Fruit fly (Drosophila melanogaster): ENCODE results near the gene CG32793.

DNA sequence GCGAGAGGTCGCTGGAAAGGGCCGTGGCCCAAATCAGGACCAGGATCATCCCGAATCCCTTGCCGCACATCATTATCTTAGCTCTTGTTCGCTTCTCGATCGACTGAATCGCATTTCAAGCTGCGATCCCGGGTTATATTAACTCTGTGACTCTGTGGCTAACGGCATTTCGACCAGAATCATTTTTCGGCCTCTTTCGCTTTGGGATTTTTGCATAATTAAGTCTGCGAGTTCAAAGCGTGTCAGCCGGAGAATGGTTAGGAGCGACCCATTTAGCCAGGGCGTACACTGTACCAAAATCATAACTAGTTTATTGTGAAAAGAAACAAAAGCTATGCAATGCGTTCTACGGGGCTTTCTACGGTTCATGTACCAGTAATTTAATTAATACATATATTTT lies 46.0 kb upstream of the CG32793 start, which contains the start of gene CG14418:
- TF ChIP-seq OdsH (GFP tag; optimal IDR thresholded peaks at IDR 0.05): no peak
- no peak for TF ChIP-seq pdm3 (GFP tag; optimal IDR thresholded peaks at IDR 0.05)
- TF ChIP-seq eg (GFP tag; IDR thresholded peaks at IDR 0.05): no peak
- TF ChIP-seq topi (GFP tag; optimal IDR thresholded peaks at IDR 0.05): no peak
- no peak for TF ChIP-seq CG15336 (GFP tag; IDR thresholded peaks at IDR 0.05)
- TF ChIP-seq CG11762 (GFP tag; optimal IDR thresholded peaks at IDR 0.05; ENCODE audit: insufficient read depth): no peak
- TF ChIP-seq Eip78C (GFP tag): no peak
- no peak for TF ChIP-seq vri (GFP tag; optimal IDR thresholded peaks at IDR 0.05)
- TF ChIP-seq CG3032 (tag; optimal IDR thresholded peaks at IDR 0.05): no peak
- no peak for TF ChIP-seq CG4318 (GFP tag; optimal IDR thresholded peaks at IDR 0.05)
- TF ChIP-seq CG8319 (GFP tag; optimal IDR thresholded peaks at IDR 0.05): no peak
- no peak for TF ChIP-seq Sox15 (GFP tag; optimal IDR thresholded peaks at IDR 0.05)
- TF ChIP-seq cyc (GFP tag; optimal IDR thresholded peaks at IDR 0.05): no peak
